Worm (Caenorhabditis elegans) whole organism, early embryonic: ENCODE measurements around the gene C28A5.1.

Experiments used
- B0310.2 ChIP-seq: sonication (generic microtip); optimal IDR thresholded peaks from 2 replicates; lab custom pipeline; 2016; ENCODE audit warnings: mild to moderate bottlenecking, missing genetic modification characterization, missing compliant biosample characterization
- F13C5.2 ChIP-seq: sonication (generic microtip); optimal IDR thresholded peaks from 2 replicates; lab custom pipeline; 2017; ENCODE audit warnings: mild to moderate bottlenecking, missing genetic modification characterization, inconsistent platforms, missing compliant biosample characterization
- aly-1 ChIP-seq: sonication (generic microtip); optimal IDR thresholded peaks from 2 replicates; lab custom pipeline; 2016; ENCODE audit warnings: missing genetic modification characterization, missing compliant biosample characterization
- ama-1 ChIP-seq: fragments of 150-350 bp; optimal IDR thresholded peaks from 2 replicates; lab custom pipeline; 2014
- ceh-13 ChIP-seq: fragments of 200-800 bp; sonication (Bioruptor generic); optimal IDR thresholded peaks from 2 replicates; lab custom pipeline; 2018; ENCODE audit warnings: mild to moderate bottlenecking, missing genetic modification characterization, missing compliant biosample characterization
- ceh-36 ChIP-seq: sonication (generic microtip); optimal IDR thresholded peaks from 2 replicates; lab custom pipeline; 2016; ENCODE audit warnings: missing genetic modification characterization, inconsistent platforms, missing compliant biosample characterization
- ets-7 ChIP-seq: sonication (generic microtip); optimal IDR thresholded peaks from 2 replicates; lab custom pipeline; 2016; ENCODE audit warnings: missing genotype, missing genetic modification characterization, missing compliant biosample characterization
- flt-1 ChIP-seq: fragments of 200-800 bp; sonication (Bioruptor generic); IDR thresholded peaks from 2 replicates; pipeline ENCODE4 v1.3.6; 2022; ENCODE audit warnings: missing genetic modification characterization, missing compliant biosample characterization
- hmbx-1 ChIP-seq: sonication (generic microtip); optimal IDR thresholded peaks from 2 replicates; lab custom pipeline; 2016; ENCODE audit warnings: mild to moderate bottlenecking, missing genetic modification characterization, missing compliant biosample characterization
- hmg-4 ChIP-seq: fragments of 200-800 bp; sonication (Bioruptor generic); optimal IDR thresholded peaks from 2 replicates; lab custom pipeline; 2018; ENCODE audit warnings: mild to moderate bottlenecking, missing genetic modification characterization, missing compliant biosample characterization
- hnd-1 ChIP-seq: sonication (generic microtip); optimal IDR thresholded peaks from 2 replicates; lab custom pipeline; 2016; ENCODE audit warnings: missing genetic modification characterization, missing compliant biosample characterization
- pes-1 ChIP-seq: fragments of 200-800 bp; sonication (Bioruptor generic); IDR thresholded peaks from 2 replicates; pipeline ENCODE4 v1.3.6; 2022; ENCODE audit warnings: missing genetic modification reagents, missing genetic modification characterization, missing compliant biosample characterization
- scrt-1 ChIP-seq: fragments of 200-800 bp; sonication (Bioruptor generic); IDR thresholded peaks from 2 replicates; pipeline ENCODE4 v1.3.6; 2022; ENCODE audit warnings: missing genetic modification characterization, missing compliant biosample characterization
- sea-1 ChIP-seq: fragments of 200-800 bp; sonication (Bioruptor generic); conservative IDR thresholded peaks from 2 replicates; pipeline ENCODE4 v1.3.6; 2022; ENCODE audit warnings: missing genetic modification characterization, missing compliant biosample characterization
- tbx-11 ChIP-seq: fragments of 200-800 bp; sonication (Bioruptor generic); IDR thresholded peaks from 2 replicates; pipeline ENCODE4 v1.3.6; 2022; ENCODE audit warnings: missing genetic modification characterization, missing compliant biosample characterization
- tbx-37 ChIP-seq: fragments of 200-800 bp; sonication (Bioruptor generic); conservative IDR thresholded peaks from 2 replicates; pipeline ENCODE4 v1.3.6; 2022; ENCODE audit warnings: missing genetic modification reagents, missing genetic modification characterization, missing compliant biosample characterization
- tra-4 ChIP-seq: sonication (generic microtip); optimal IDR thresholded peaks from 2 replicates; lab custom pipeline; 2017; ENCODE audit warnings: missing genetic modification characterization, missing compliant biosample characterization

C28A5.1 gene

DNA sequence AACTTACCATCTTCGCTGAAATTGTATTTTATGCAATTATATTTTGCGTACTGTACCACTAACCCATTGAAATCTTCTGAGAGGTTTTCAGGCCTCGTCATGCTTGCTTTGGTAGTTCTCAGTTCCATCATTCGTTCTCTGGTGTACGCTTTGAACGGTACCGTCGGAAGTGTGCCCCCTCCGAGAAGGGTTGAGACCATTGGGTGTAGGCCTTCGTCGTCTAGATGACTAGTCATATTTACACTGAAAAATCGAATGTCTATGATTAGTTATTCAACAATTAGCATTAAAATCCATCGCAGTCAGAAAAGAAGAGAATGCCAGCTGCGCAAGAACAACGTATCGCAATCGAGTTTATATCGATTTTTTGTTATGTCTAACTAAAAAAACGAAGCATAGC, 40.8 kb upstream of the C28A5.1 start, which contains the start of gene ifet-1:
Gene ifet-1 (minus strand): TSS at position 243 of the 400 bp plus-strand sequence.
- TF ChIP-seq sea-1 (GFP tag; lab: Robert Waterston, UW) (no peak), scrt-1 (GFP tag; lab: Robert Waterston, UW) (no peak), F13C5.2 (tag; lab: Kevin White, UChicago) (no peak), B0310.2 (tag; lab: Kevin White, UChicago) (no peak), ceh-13 (GFP tag; lab: Kevin White, UChicago) (no peak), tbx-11 (GFP tag; lab: Robert Waterston, UW) (no peak), aly-1 (tag; lab: Kevin White, UChicago) (no peak), hnd-1 (tag; lab: Kevin White, UChicago) (no peak), ama-1 (no peak), ets-7 (tag; lab: Kevin White, UChicago) (no peak), hmg-4 (GFP tag; lab: Kevin White, UChicago) (no peak), flt-1 (GFP tag; lab: Robert Waterston, UW) (no peak), hmbx-1 (tag; lab: Kevin White, UChicago) (no peak), pes-1 (GFP tag; lab: Robert Waterston, UW) (no peak), tbx-37 (no peak), tra-4 (no peak), ceh-36 (tag; lab: Kevin White, UChicago) (no peak)

DNA sequence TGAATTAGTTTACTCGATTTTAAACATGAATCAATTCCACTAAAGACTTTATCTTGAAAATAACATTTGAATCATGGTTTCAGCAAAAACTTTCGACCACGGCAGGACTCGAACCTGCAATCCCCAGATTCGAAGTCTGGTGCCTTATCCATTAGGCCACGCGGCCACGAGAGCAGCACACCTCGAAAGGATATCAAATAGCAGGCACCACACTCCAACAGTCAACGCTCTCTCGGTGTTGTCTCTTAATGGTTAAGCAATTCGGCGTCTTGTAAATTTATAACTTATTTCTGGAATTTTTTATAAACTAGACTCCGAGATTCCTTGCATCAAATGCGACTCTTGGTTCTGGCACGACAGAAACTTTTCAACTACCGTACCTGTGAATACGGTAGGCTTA, 36.6 kb upstream of the C28A5.1 start:
- TF ChIP-seq hnd-1 (tag; lab: Kevin White, UChicago) (peak; percentile 89), ama-1 (peak; percentile 84), ets-7 (tag; lab: Kevin White, UChicago) (peak; percentile 89), hmg-4 (GFP tag; lab: Kevin White, UChicago) (peak; percentile 96), tra-4 (peak; percentile 81), sea-1 (GFP tag; lab: Robert Waterston, UW) (peak; percentile 98), ceh-13 (GFP tag; lab: Kevin White, UChicago) (peak; percentile 88), F13C5.2 (tag; lab: Kevin White, UChicago) (peak; percentile 92), flt-1 (GFP tag; lab: Robert Waterston, UW) (peak; percentile 96), hmbx-1 (tag; lab: Kevin White, UChicago) (peak; percentile 80), ceh-36 (tag; lab: Kevin White, UChicago) (peak; percentile 96), pes-1 (GFP tag; lab: Robert Waterston, UW) (peak; percentile 96), tbx-37 (peak; percentile 95), scrt-1 (GFP tag; lab: Robert Waterston, UW) (peak; percentile 95), aly-1 (tag; lab: Kevin White, UChicago) (peak; percentile 97), B0310.2 (tag; lab: Kevin White, UChicago) (peak; percentile 85), tbx-11 (GFP tag; lab: Robert Waterston, UW) (peak; percentile 95)

DNA sequence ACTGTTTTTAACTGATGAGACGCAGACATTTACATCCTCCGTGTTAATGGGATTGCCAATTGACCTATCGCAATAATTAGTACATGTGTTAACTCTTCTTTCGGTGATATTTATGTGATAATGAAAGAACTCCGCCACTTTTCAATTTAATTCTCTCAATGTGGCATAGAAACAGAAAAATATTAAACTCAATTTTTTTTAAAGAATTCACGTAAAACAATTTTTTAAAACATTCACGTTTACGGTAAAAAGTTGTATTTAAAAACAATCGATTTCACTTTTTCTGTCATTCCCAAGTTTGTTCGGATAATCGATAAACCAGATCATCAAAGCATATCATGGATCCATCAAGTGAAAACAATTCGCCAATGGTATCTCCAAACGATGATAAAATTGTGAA, 34.7 kb upstream of the C28A5.1 start, which contains the start of gene mstr-2:
Gene mstr-2 (plus strand): TSS at position 301 of the 400 bp plus-strand sequence.
- TF ChIP-seq flt-1 (GFP tag; lab: Robert Waterston, UW) (no peak), ceh-36 (tag; lab: Kevin White, UChicago) (no peak), pes-1 (GFP tag; lab: Robert Waterston, UW) (no peak), ets-7 (tag; lab: Kevin White, UChicago) (no peak), B0310.2 (tag; lab: Kevin White, UChicago) (no peak), hnd-1 (tag; lab: Kevin White, UChicago) (no peak), hmbx-1 (tag; lab: Kevin White, UChicago) (no peak), aly-1 (tag; lab: Kevin White, UChicago) (no peak), tra-4 (no peak), ama-1 (no peak), hmg-4 (GFP tag; lab: Kevin White, UChicago) (no peak), tbx-11 (GFP tag; lab: Robert Waterston, UW) (no peak), sea-1 (GFP tag; lab: Robert Waterston, UW) (no peak), scrt-1 (GFP tag; lab: Robert Waterston, UW) (no peak), F13C5.2 (tag; lab: Kevin White, UChicago) (no peak), tbx-37 (no peak), ceh-13 (GFP tag; lab: Kevin White, UChicago) (no peak)

DNA sequence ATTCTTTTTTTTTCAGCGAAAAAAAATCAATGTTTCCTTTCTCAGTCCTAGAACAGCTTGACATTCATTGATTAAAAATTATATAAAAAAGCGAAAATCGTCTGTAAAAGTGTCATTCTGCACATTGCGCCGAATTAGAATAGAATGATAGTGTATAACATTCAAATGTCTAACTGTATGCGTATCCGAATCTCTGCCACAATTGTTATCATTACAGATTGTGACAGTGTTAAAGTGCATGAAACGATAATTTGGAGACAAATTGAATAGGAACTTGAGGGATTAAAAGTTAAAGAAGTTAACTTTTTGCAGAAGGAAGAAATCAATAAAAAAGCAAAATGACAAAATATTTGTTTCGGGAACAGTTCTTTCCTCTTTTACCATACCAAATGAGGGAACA, 34.2 kb upstream of the C28A5.1 start:
- TF ChIP-seq F13C5.2 (tag; lab: Kevin White, UChicago) (no peak), flt-1 (GFP tag; lab: Robert Waterston, UW) (no peak), sea-1 (GFP tag; lab: Robert Waterston, UW) (no peak), aly-1 (tag; lab: Kevin White, UChicago) (no peak), scrt-1 (GFP tag; lab: Robert Waterston, UW) (no peak), pes-1 (GFP tag; lab: Robert Waterston, UW) (no peak), ama-1 (no peak), tbx-11 (GFP tag; lab: Robert Waterston, UW) (no peak), ets-7 (tag; lab: Kevin White, UChicago) (no peak), tbx-37 (no peak), hmbx-1 (tag; lab: Kevin White, UChicago) (no peak)

DNA sequence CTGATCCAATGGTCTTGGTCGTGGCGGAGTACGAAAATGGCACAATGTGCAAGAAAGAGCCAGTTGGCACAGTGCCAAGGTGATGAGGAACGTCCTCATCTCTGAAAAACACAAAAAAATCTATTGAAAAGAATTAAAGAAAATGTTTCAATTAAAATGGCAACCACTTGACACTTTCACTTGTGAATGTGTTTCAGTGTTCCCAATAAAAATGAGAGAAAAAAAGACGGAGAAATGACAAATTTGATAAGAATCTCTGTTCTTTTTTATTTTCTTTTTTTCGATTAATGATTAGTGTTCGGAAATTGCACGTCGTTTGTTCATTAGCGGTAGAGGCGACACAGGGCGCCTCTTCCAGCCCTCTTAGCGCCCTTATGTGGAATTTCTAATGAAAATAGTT, 33.1 kb upstream of the C28A5.1 start, which contains the start of gene ndg-4:
Gene ndg-4 (minus strand): TSS at position 101 of the 400 bp plus-strand sequence.
- TF ChIP-seq B0310.2 (tag; lab: Kevin White, UChicago) (no peak), sea-1 (GFP tag; lab: Robert Waterston, UW) (no peak), flt-1 (GFP tag; lab: Robert Waterston, UW) (no peak), ets-7 (tag; lab: Kevin White, UChicago) (no peak), aly-1 (tag; lab: Kevin White, UChicago) (no peak), ceh-36 (tag; lab: Kevin White, UChicago) (no peak), tbx-11 (GFP tag; lab: Robert Waterston, UW) (no peak), pes-1 (GFP tag; lab: Robert Waterston, UW) (no peak), hnd-1 (tag; lab: Kevin White, UChicago) (no peak), tbx-37 (no peak), ceh-13 (GFP tag; lab: Kevin White, UChicago) (no peak)

DNA sequence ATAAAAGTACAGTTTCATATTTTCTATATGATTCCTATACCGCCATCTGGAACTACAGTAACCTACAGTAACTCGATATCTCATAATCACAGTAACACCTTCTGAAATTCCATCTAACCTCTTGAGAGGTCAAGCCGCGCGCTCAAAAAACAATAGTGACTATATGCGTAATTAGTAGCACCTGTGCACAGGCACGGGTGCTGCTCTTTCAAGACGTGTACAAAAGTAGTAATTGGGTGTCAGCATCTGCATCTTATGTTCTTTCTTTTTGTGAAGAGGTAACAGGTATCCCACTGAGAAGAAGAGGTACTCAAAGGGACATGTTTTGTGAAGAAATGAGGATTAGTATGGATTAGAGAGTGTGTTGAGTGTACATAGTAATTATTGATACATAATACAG, 27.2 kb upstream of the C28A5.1 start:
- no peak for TF ChIP-seq ets-7 (tag; lab: Kevin White, UChicago)
- TF ChIP-seq B0310.2 (tag; lab: Kevin White, UChicago) = no peak
- TF ChIP-seq flt-1 (GFP tag; lab: Robert Waterston, UW) = no peak
- TF ChIP-seq hmg-4 (GFP tag; lab: Kevin White, UChicago) = no peak
- no peak for TF ChIP-seq ceh-36 (tag; lab: Kevin White, UChicago)
- TF ChIP-seq scrt-1 (GFP tag; lab: Robert Waterston, UW) = no peak
- no peak for TF ChIP-seq tbx-11 (GFP tag; lab: Robert Waterston, UW)
- TF ChIP-seq tra-4 = no peak
- TF ChIP-seq hnd-1 (tag; lab: Kevin White, UChicago) = no peak
- TF ChIP-seq sea-1 (GFP tag; lab: Robert Waterston, UW) = no peak
- TF ChIP-seq aly-1 (tag; lab: Kevin White, UChicago) = no peak
- TF ChIP-seq pes-1 (GFP tag; lab: Robert Waterston, UW) = no peak
- no peak for TF ChIP-seq ceh-13 (GFP tag; lab: Kevin White, UChicago)
